Fruit fly (Drosophila melanogaster): ENCODE measurements around the gene mRpL1.
A peak's percentile ranks its signal among the peaks of the same experiment; 100 is the strongest.

The mRpL1 gene

dm6 chr3R:8340675-8341275 is 39.5 kb downstream of the mRpL1 start, which contains the start of the genes COX7A and Arl2 (continued):
- TF ChIP-seq Dip2 (GFP tag; IDR thresholded peaks at IDR 0.05) (no peak), zfh1 (GFP tag; IDR thresholded peaks at IDR 0.05) (no peak), CG4707 (GFP tag; optimal IDR thresholded peaks at IDR 0.05) (no peak), chm (GFP tag; IDR thresholded peaks at IDR 0.05) (no peak), CG2875 (GFP tag; optimal IDR thresholded peaks at IDR 0.05) (no peak), CG7928 (GFP tag; optimal IDR thresholded peaks at IDR 0.05) (no peak), CG4404 (GFP tag; IDR thresholded peaks at IDR 0.05) (no peak), dimm (GFP tag; IDR thresholded peaks at IDR 0.05) (no peak), CG30403 (GFP tag; optimal IDR thresholded peaks at IDR 0.05) (no peak), Eip74EF (GFP tag; optimal IDR thresholded peaks at IDR 0.05) (no peak), ranshi (GFP tag; IDR thresholded peaks at IDR 0.05) (no peak), vfl (GFP tag; optimal IDR thresholded peaks at IDR 0.05) (no peak), lov (optimal IDR thresholded peaks at IDR 0.05) (no peak), lov (GFP tag; IDR thresholded peaks at IDR 0.05) (no peak), D19A (tag; optimal IDR thresholded peaks at IDR 0.05) (no peak), CG15011 (GFP tag; optimal IDR thresholded peaks at IDR 0.05) (no peak), ftz-f1 (GFP tag; optimal IDR thresholded peaks at IDR 0.05) (no peak), CG9932 (GFP tag; IDR thresholded peaks at IDR 0.05) (no peak), CkIIα-i1 (GFP tag; IDR thresholded peaks at IDR 0.05) (no peak), vvl (GFP tag; IDR thresholded peaks at IDR 0.05) (0 out of 2 replicates have a peak, but pooled peaks have one; percentile 39), CG10431 (GFP tag; optimal IDR thresholded peaks at IDR 0.05) (peak; percentile 17), tap (tag; optimal IDR thresholded peaks at IDR 0.05) (no peak), Lim3 (GFP tag; IDR thresholded peaks at IDR 0.05) (no peak), unpg (GFP tag; optimal IDR thresholded peaks at IDR 0.05) (no peak), sna (GFP tag; IDR thresholded peaks at IDR 0.05; ENCODE audit: partially characterized antibody) (peak; percentile 94), NfI (GFP tag; optimal IDR thresholded peaks at IDR 0.05) (no peak), al (GFP tag; IDR thresholded peaks at IDR 0.05) (no peak), row (GFP tag; IDR thresholded peaks at IDR 0.05) (peak; percentile 43; the same call in 2 of the 3 replicates), ham (GFP tag; IDR thresholded peaks at IDR 0.05) (no peak), ase (GFP tag; IDR thresholded peaks at IDR 0.05) (no peak), Deaf1 (tag; optimal IDR thresholded peaks at IDR 0.05) (no peak), CG6765 (GFP tag; optimal IDR thresholded peaks at IDR 0.05) (no peak), B-H1 (GFP tag; IDR thresholded peaks at IDR 0.05) (no peak), Trl (optimal IDR thresholded peaks at IDR 0.05) (no peak), Trl (GFP tag; optimal IDR thresholded peaks at IDR 0.05) (no peak), Fer2 (tag; optimal IDR thresholded peaks at IDR 0.05) (no peak), Atf6 (GFP tag; IDR thresholded peaks at IDR 0.05) (0 out of 2 replicates have a peak, but pooled peaks have one; percentile 23), CG5953 (GFP tag; IDR thresholded peaks at IDR 0.05) (no peak), Doc3 (GFP tag; IDR thresholded peaks at IDR 0.05; ENCODE audit: partially characterized antibody) (peak; percentile 87), ewg (GFP tag; optimal IDR thresholded peaks at IDR 0.05) (no peak), Hmx (GFP tag; optimal IDR thresholded peaks at IDR 0.05) (no peak), CG16815 (GFP tag; optimal IDR thresholded peaks at IDR 0.05) (no peak), CG8478 (optimal IDR thresholded peaks at IDR 0.05) (no peak), Hr3 (GFP tag; optimal IDR thresholded peaks at IDR 0.05) (no peak), scrt (GFP tag; optimal IDR thresholded peaks at IDR 0.05) (no peak), jing (GFP tag; optimal IDR thresholded peaks at IDR 0.05) (no peak), CG4328 (GFP tag; optimal IDR thresholded peaks at IDR 0.05) (no peak), ATbp (GFP tag; optimal IDR thresholded peaks at IDR 0.05) (no peak), CG7357 (GFP tag; IDR thresholded peaks at IDR 0.05) (no peak), Camta (GFP tag; optimal IDR thresholded peaks at IDR 0.05) (no peak), CG42726 (GFP tag; IDR thresholded peaks at IDR 0.05; ENCODE audit: partially characterized antibody) (peak; percentile 87; the same call in 1 of the 2 replicates), MESR4 (GFP tag; optimal IDR thresholded peaks at IDR 0.05) (peak; percentile 98)
